Worm (Caenorhabditis elegans): ENCODE measurements around the gene F56D5.6.
A peak's percentile ranks its signal among the peaks of the same experiment; 100 is the strongest.

Gene F56D5.6

DNA sequence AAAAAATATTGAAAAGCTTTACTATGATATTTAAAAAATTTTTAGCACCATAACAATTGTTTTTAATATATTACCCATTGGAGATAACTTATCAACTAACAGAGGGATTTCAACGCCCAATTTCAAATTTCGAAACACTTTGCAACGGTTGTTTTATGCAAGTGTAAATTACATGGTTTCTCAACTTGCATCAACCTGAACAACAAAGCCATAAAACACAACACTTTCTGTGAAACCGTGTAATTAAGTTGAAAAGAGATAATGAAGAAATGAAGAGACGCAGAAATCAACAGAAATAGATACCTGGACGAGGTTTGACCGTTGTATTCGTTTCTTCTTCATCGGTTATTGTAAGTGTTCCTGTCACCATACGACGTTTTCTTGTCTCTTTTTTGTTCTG lies 48.7 kb downstream of the F56D5.6 start, which contains the start of gene cpin-1:
Gene cpin-1 (plus strand): TSS at position 301 of the 400 bp plus-strand sequence.
- TF ChIP-seq unc-55 (GFP tag; optimal IDR thresholded peaks at IDR 0.05) (no peak), ceh-6 (GFP tag; optimal IDR thresholded peaks at IDR 0.05) (no peak), pha-4 (tag; optimal IDR thresholded peaks at IDR 0.05) (no peak), pha-2 (tag; optimal IDR thresholded peaks at IDR 0.05) (no peak), hlh-6 (tag; optimal IDR thresholded peaks at IDR 0.05) (no peak), ceh-2 (tag; optimal IDR thresholded peaks at IDR 0.05) (no peak), nhr-232 (tag; optimal IDR thresholded peaks at IDR 0.05) (no peak), hlh-30 (tag; optimal IDR thresholded peaks at IDR 0.05; ENCODE audit: insufficient read depth) (no peak), F13H6.1 (tag; optimal IDR thresholded peaks at IDR 0.05) (no peak), ceh-14 (tag; optimal IDR thresholded peaks at IDR 0.05) (no peak), elt-2 (tag; optimal IDR thresholded peaks at IDR 0.05) (no peak), ttx-3 (tag; optimal IDR thresholded peaks at IDR 0.05) (no peak), ceh-9 (tag; optimal IDR thresholded peaks at IDR 0.05) (no peak), unc-86 (tag; optimal IDR thresholded peaks at IDR 0.05) (no peak), Y22D7AL.16 (tag; optimal IDR thresholded peaks at IDR 0.05) (no peak), ceh-31 (tag; optimal IDR thresholded peaks at IDR 0.05) (no peak), eyg-1 (tag; optimal IDR thresholded peaks at IDR 0.05) (no peak)

- TF ChIP-seq lim-6 (tag; optimal IDR thresholded peaks at IDR 0.05) (no peak), elt-4 (tag; optimal IDR thresholded peaks at IDR 0.05) (no peak), unc-86 (tag; optimal IDR thresholded peaks at IDR 0.05) (no peak), ceh-22 (tag; optimal IDR thresholded peaks at IDR 0.05) (no peak), npax-4 (tag; optimal IDR thresholded peaks at IDR 0.05) (no peak), unc-3 (GFP tag; conservative IDR thresholded peaks at IDR 0.05) (no peak), unc-3 (tag; optimal IDR thresholded peaks at IDR 0.05) (no peak), Y22D7AL.16 (tag; optimal IDR thresholded peaks at IDR 0.05) (no peak), fkh-10 (GFP tag; optimal IDR thresholded peaks at IDR 0.05) (no peak)
These were observed 50.1 kb downstream of the F56D5.6 start for ce11 chrIV:9451816-9452215.

- TF ChIP-seq F13H6.1 (tag; optimal IDR thresholded peaks at IDR 0.05) (no peak), hlh-30 (tag; optimal IDR thresholded peaks at IDR 0.05; ENCODE audit: insufficient read depth) (no peak), gmeb-2 (tag; optimal IDR thresholded peaks at IDR 0.05) (no peak), syd-9 (tag; optimal IDR thresholded peaks at IDR 0.05) (no peak), eyg-1 (tag; optimal IDR thresholded peaks at IDR 0.05) (no peak), ceh-18 (tag; optimal IDR thresholded peaks at IDR 0.05) (no peak), ceh-6 (GFP tag; optimal IDR thresholded peaks at IDR 0.05) (no peak), ceh-9 (tag; optimal IDR thresholded peaks at IDR 0.05) (no peak), npax-4 (tag; optimal IDR thresholded peaks at IDR 0.05) (no peak), fax-1 (tag; optimal IDR thresholded peaks at IDR 0.05) (no peak), ets-4 (tag; optimal IDR thresholded peaks at IDR 0.05) (no peak)
These were observed 55.7 kb downstream of the F56D5.6 start, which contains the start of gene cutl-17 for ce11 chrIV:9457400-9457799. Gene cutl-17 (minus strand): TSS chrIV:9457500.

DNA sequence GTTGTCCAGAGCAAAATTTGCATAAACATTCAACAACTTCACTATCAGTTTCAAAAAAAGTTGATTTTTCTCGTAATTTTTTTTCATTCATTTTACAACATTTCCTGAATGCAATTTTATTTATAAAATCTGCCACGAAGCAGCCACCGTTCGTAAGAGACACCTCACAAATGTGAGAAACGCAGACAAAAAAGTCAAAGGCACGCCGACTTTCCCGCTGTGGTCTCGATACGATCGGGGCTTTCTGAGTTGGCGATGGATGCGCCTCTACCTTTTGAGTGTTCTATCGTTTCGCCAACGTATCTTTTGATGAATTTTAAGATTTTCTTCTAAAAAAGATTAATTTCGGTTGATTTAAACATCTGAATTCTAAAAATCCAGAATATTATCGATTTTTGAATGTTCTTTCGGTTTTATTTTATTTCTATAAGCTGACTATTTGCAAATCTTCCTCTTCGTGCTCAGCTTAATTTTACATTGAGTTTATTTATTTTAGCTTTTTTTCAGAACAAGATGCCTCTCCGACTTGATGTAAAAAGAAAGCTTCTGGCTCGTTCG lies 57.6 kb downstream of the F56D5.6 start, which contains the start of gene copb-2:
Gene copb-2 (plus strand): TSS at position 508 of the 558 bp plus-strand sequence.
- TF ChIP-seq F13H6.1 (tag; optimal IDR thresholded peaks at IDR 0.05) = no peak
- TF ChIP-seq unc-55 (GFP tag; optimal IDR thresholded peaks at IDR 0.05) = no peak
- peak; percentile 42 for TF ChIP-seq nfya-1 (tag; optimal IDR thresholded peaks at IDR 0.05)
- peak; percentile 61 for TF ChIP-seq unc-42 (tag; optimal IDR thresholded peaks at IDR 0.05)

All from whole organism, late embryonic.